Fruit fly (Drosophila melanogaster) Kc167 (cell line): ENCODE data around the gene pll.

Source experiments
- h ChIP-seq: fragments of >200 bp; optimal IDR thresholded peaks from 3 replicates; lab custom pipeline; 2018; ENCODE audit warnings: missing external identifiers
- psq ChIP-seq: fragments of >200 bp; optimal IDR thresholded peaks from 2 replicates; lab custom pipeline; 2017; ENCODE audit warnings: missing external identifiers
- ttk ChIP-seq: sonication (Bioruptor generic); optimal IDR thresholded peaks from 2 replicates; lab custom pipeline; 2017; ENCODE audit warnings: missing external identifiers

dm6 chr3R:27224727-27225126 lies 28.3 kb downstream of the pll start:
- no peak for TF ChIP-seq ttk (lab: Kevin White, UChicago)
- no peak for TF ChIP-seq psq (lab: Kevin White, UChicago)
- no peak for TF ChIP-seq h (lab: Kevin White, UChicago)
